Worm (Caenorhabditis elegans): ENCODE results near the gene lec-4.

Gene lec-4

ce11 chrIII:3764584-3764983 is 8.5 kb downstream of the lec-4 start:
- TF ChIP-seq daf-16 (GFP tag; optimal IDR thresholded peaks at IDR 0.05) (no peak), daf-16 (tag; optimal IDR thresholded peaks at IDR 0.05) (peak; percentile 10), lir-3 (tag; optimal IDR thresholded peaks at IDR 0.05) (no peak), aly-2 (tag; optimal IDR thresholded peaks at IDR 0.05) (no peak), dve-1 (tag; optimal IDR thresholded peaks at IDR 0.05; ENCODE audit: insufficient read depth) (peak; percentile 40), egl-27 (tag; optimal IDR thresholded peaks at IDR 0.05) (no peak)

ce11 chrIII:3764043-3764442 is 9.1 kb downstream of the lec-4 start:
- TF ChIP-seq nhr-77 (tag; optimal IDR thresholded peaks at IDR 0.05) (peak; percentile 43), pqm-1 (tag; optimal IDR thresholded peaks at IDR 0.05) (peak; percentile 77), mxl-3 (GFP tag; optimal IDR thresholded peaks at IDR 0.05) (peak; percentile 15), hlh-30 (tag; optimal IDR thresholded peaks at IDR 0.05; ENCODE audit: insufficient read depth) (peak; percentile 11), hlh-11 (tag; optimal IDR thresholded peaks at IDR 0.05) (peak; percentile 72), nhr-28 (tag; optimal IDR thresholded peaks at IDR 0.05) (peak; percentile 77), aly-2 (tag; optimal IDR thresholded peaks at IDR 0.05) (no peak), daf-16 (GFP tag; optimal IDR thresholded peaks at IDR 0.05) (no peak), daf-16 (tag; optimal IDR thresholded peaks at IDR 0.05) (peak; percentile 9), daf-8 (GFP tag; IDR thresholded peaks at IDR 0.05) (no peak), nhr-237 (tag; optimal IDR thresholded peaks at IDR 0.05) (no peak), dmd-6 (GFP tag; IDR thresholded peaks at IDR 0.05) (peak; percentile 63), D1046.2 (GFP tag; IDR thresholded peaks at IDR 0.05) (no peak)

- no peak for TF ChIP-seq egl-27 (tag; optimal IDR thresholded peaks at IDR 0.05)
- TF ChIP-seq hmg-1.1 (GFP tag; IDR thresholded peaks at IDR 0.05) = no peak
- no peak for TF ChIP-seq nhr-77 (tag; optimal IDR thresholded peaks at IDR 0.05)
- TF ChIP-seq aha-1 (tag) = peak; percentile 57
Measured at ce11 chrIII:3759312-3759711, 13.8 kb downstream of the lec-4 start, which contains the start of gene arcp-1. Gene arcp-1 (minus strand): TSS chrIII:3759412.

ce11 chrIII:3745138-3745537 is 28.0 kb downstream of the lec-4 start, which contains the start of gene lin-48:
Gene lin-48 (plus strand): TSS chrIII:3745438.
- TF ChIP-seq unc-62 (GFP tag; optimal IDR thresholded peaks at IDR 0.05 in 1 of 2) = peak in 1 of 2 experiments; percentile 26
- no peak for TF ChIP-seq unc-62 (tag; optimal IDR thresholded peaks at IDR 0.05)
- no peak for TF ChIP-seq zag-1 (tag; optimal IDR thresholded peaks at IDR 0.05)

- TF ChIP-seq fkh-10 (GFP tag; optimal IDR thresholded peaks at IDR 0.05) (no peak), dpl-1 (GFP tag; optimal IDR thresholded peaks at IDR 0.05) (no peak), unc-62 (GFP tag; optimal IDR thresholded peaks at IDR 0.05 in 1 of 2) (no peak), unc-62 (tag; optimal IDR thresholded peaks at IDR 0.05) (no peak), zip-11 (GFP tag; IDR thresholded peaks at IDR 0.05) (no peak), lin-1 (GFP tag; IDR thresholded peaks at IDR 0.05) (no peak), F26F4.8 (GFP tag; conservative IDR thresholded peaks at IDR 0.05) (no peak), nhr-41 (GFP tag; IDR thresholded peaks at IDR 0.05) (no peak), zfp-3 (GFP tag; conservative IDR thresholded peaks at IDR 0.05) (no peak), daf-16 (GFP tag; optimal IDR thresholded peaks at IDR 0.05) (no peak), daf-16 (tag; optimal IDR thresholded peaks at IDR 0.05) (no peak), tag-97 (GFP tag; IDR thresholded peaks at IDR 0.05) (no peak)
Measured at ce11 chrIII:3743367-3743766, 29.8 kb downstream of the lec-4 start.

- TF ChIP-seq lin-29 (GFP tag; IDR thresholded peaks at IDR 0.05) (no peak), F26F4.8 (GFP tag; conservative IDR thresholded peaks at IDR 0.05) (no peak), set-16 (GFP tag; IDR thresholded peaks at IDR 0.05) (peak; percentile 37)
Measured at ce11 chrIII:3742090-3742489, 31.0 kb downstream of the lec-4 start.

Data from whole organism, L4 larva.